Fruit fly (Drosophila melanogaster) whole organism, embryonic: ENCODE measurements around the gene CG7362.

Experiments used
- Atf3 ChIP-seq: fragments of 200-800 bp; sonication (Bioruptor generic); optimal IDR thresholded peaks from 3 replicates; lab custom pipeline; 2016; ENCODE audit warnings: missing biosample characterization, missing genetic modification characterization
- BEAF-32 ChIP-seq: fragments of 200-800 bp; sonication (Bioruptor generic); optimal IDR thresholded peaks from 3 replicates; lab custom pipeline; 2017; ENCODE audit warnings: missing biosample characterization, missing genetic modification characterization, mild to moderate bottlenecking, moderate library complexity, missing genetic modification reagents
- Bgb ChIP-seq: fragments of 200-800 bp; sonication (Bioruptor generic); IDR thresholded peaks from 2 replicates; pipeline ENCODE4 v1.3.6; 2022; ENCODE audit warnings: missing biosample characterization, missing genetic modification characterization; ENCODE audit not compliant: partially characterized antibody
- CG11398 ChIP-seq: fragments of 200-800 bp; sonication (Bioruptor generic); optimal IDR thresholded peaks from 2 replicates; lab custom pipeline; 2016; ENCODE audit warnings: missing biosample characterization, missing genetic modification characterization
- CG11456 ChIP-seq: fragments of 200-800 bp; sonication (Bioruptor generic); IDR thresholded peaks from 3 replicates; pipeline ENCODE4 v1.3.6; 2022; ENCODE audit warnings: missing biosample characterization, missing genetic modification characterization
- CG13424 ChIP-seq: fragments of 200-800 bp; sonication (Bioruptor generic); optimal IDR thresholded peaks from 2 replicates; lab custom pipeline; 2019; ENCODE audit warnings: missing biosample characterization, mild to moderate bottlenecking, missing genetic modification characterization, moderate library complexity
- CG14667 ChIP-seq: fragments of 200-800 bp; sonication (Bioruptor generic); IDR thresholded peaks from 2 replicates; pipeline ENCODE4 v1.3.6; 2022; ENCODE audit warnings: missing biosample characterization, missing genetic modification characterization
- CG16779 ChIP-seq: fragments of 200-800 bp; sonication (Bioruptor generic); IDR thresholded peaks from 2 replicates; pipeline ENCODE4 v1.3.6; 2022; ENCODE audit warnings: missing biosample characterization, missing genetic modification characterization
- CG1832 ChIP-seq: fragments of 200-800 bp; sonication (Bioruptor generic); optimal IDR thresholded peaks from 2 replicates; lab custom pipeline; 2017; ENCODE audit warnings: missing biosample characterization, mild to moderate bottlenecking, missing genetic modification characterization, inconsistent platforms
- CG2199 ChIP-seq: fragments of 200-800 bp; sonication (Bioruptor generic); IDR thresholded peaks from 3 replicates; pipeline ENCODE4 v1.3.6; 2022; ENCODE audit warnings: missing biosample characterization, missing genetic modification characterization
- CG33557 ChIP-seq: fragments of 200-800 bp; sonication (Bioruptor generic); optimal IDR thresholded peaks from 2 replicates; lab custom pipeline; 2019; ENCODE audit warnings: missing biosample characterization, mild to moderate bottlenecking, missing genetic modification characterization, moderate library complexity
- CG43689 ChIP-seq: fragments of 200-800 bp; sonication (Bioruptor generic); IDR thresholded peaks from 2 replicates; pipeline ENCODE4 v1.3.6; 2022; ENCODE audit warnings: missing biosample characterization, missing genetic modification characterization
- CG5180 ChIP-seq: fragments of 200-800 bp; sonication (Bioruptor generic); optimal IDR thresholded peaks from 3 replicates; lab custom pipeline; 2017; ENCODE audit warnings: missing biosample characterization, missing genetic modification characterization, mild to moderate bottlenecking, moderate library complexity, missing genetic modification reagents
- CG6689 ChIP-seq: fragments of 200-800 bp; sonication (Bioruptor generic); IDR thresholded peaks from 2 replicates; pipeline ENCODE4 v1.3.6; 2022; ENCODE audit warnings: missing biosample characterization, missing genetic modification characterization
- CG6765 ChIP-seq: fragments of 200-800 bp; sonication (Bioruptor generic); optimal IDR thresholded peaks from 3 replicates; lab custom pipeline; 2017; ENCODE audit warnings: missing biosample characterization, mild to moderate bottlenecking, missing genetic modification characterization
- CG8089 ChIP-seq: fragments of 200-800 bp; sonication (Bioruptor generic); optimal IDR thresholded peaks from 3 replicates; lab custom pipeline; 2016; ENCODE audit warnings: missing biosample characterization, missing genetic modification characterization
- CG8388 ChIP-seq: fragments of 200-800 bp; sonication (Bioruptor generic); optimal IDR thresholded peaks from 2 replicates; lab custom pipeline; 2019; ENCODE audit warnings: missing biosample characterization, mild to moderate bottlenecking, missing genetic modification characterization, moderate library complexity
- CG8944 ChIP-seq: fragments of 200-800 bp; sonication (Bioruptor generic); optimal IDR thresholded peaks from 3 replicates; lab custom pipeline; 2016; ENCODE audit warnings: missing biosample characterization, missing genetic modification characterization
- CG9797 ChIP-seq: fragments of 200-800 bp; sonication (Bioruptor generic); optimal IDR thresholded peaks from 3 replicates; lab custom pipeline; 2018; ENCODE audit warnings: missing biosample characterization, mild to moderate bottlenecking, missing genetic modification characterization
- CG9817 ChIP-seq: fragments of 200-800 bp; sonication (Bioruptor generic); optimal IDR thresholded peaks from 2 replicates; lab custom pipeline; 2018; ENCODE audit warnings: missing biosample characterization, mild to moderate bottlenecking, missing genetic modification characterization, moderate library complexity
- D ChIP-seq, 2 experiments: fragments of 200-800 bp in 1 of 2; fragments of >200 bp in 1 of 2; sonication (Bioruptor generic) in 1 of 2; optimal IDR thresholded peaks; 2 replicates in 1 of 2; 3 replicates in 1 of 2; lab custom pipeline; 2017; ENCODE audit warnings: mild to moderate bottlenecking in 1 of 2, missing biosample characterization in 1 of 2, missing genetic modification characterization in 1 of 2, missing genetic modification reagents in 1 of 2
- D19B ChIP-seq: fragments of 200-800 bp; sonication (Bioruptor generic); optimal IDR thresholded peaks from 2 replicates; lab custom pipeline; 2017; ENCODE audit warnings: missing biosample characterization, mild to moderate bottlenecking, missing genetic modification characterization
- Dbx ChIP-seq: fragments of 200-800 bp; sonication (Bioruptor generic); IDR thresholded peaks from 3 replicates; pipeline ENCODE4 v1.3.6; 2022; ENCODE audit warnings: missing biosample characterization, missing genetic modification characterization
- Dek ChIP-seq: fragments of 200-800 bp; sonication (Bioruptor generic); optimal IDR thresholded peaks from 3 replicates; lab custom pipeline; 2019; ENCODE audit warnings: missing biosample characterization, mild to moderate bottlenecking, missing genetic modification characterization, moderate library complexity
- Ets97D ChIP-seq: fragments of 200-800 bp; sonication (Bioruptor generic); optimal IDR thresholded peaks from 3 replicates; lab custom pipeline; 2016; ENCODE audit warnings: missing biosample characterization, missing genetic modification characterization
- Hr78 ChIP-seq, 2 experiments: fragments of 200-800 bp in 1 of 2; fragments of >200 bp in 1 of 2; sonication (Bioruptor generic) in 1 of 2; optimal IDR thresholded peaks; 2 replicates each; lab custom pipeline; 2017 to 2019; ENCODE audit warnings: missing biosample characterization in 2 of 2, missing genetic modification characterization in 2 of 2, mild to moderate bottlenecking in 1 of 2, moderate library complexity in 1 of 2
- Lim3 ChIP-seq: fragments of 200-800 bp; sonication (Bioruptor generic); IDR thresholded peaks from 2 replicates; pipeline ENCODE4 v1.3.6; 2022; ENCODE audit warnings: missing biosample characterization, missing genetic modification characterization
- Lpt ChIP-seq: fragments of >200 bp; optimal IDR thresholded peaks from 2 replicates; lab custom pipeline; 2018; ENCODE audit warnings: missing biosample characterization, missing genetic modification characterization
- NK7.1 ChIP-seq: fragments of 200-800 bp; sonication (Bioruptor generic); optimal IDR thresholded peaks from 3 replicates; lab custom pipeline; 2016; ENCODE audit warnings: missing biosample characterization, missing genetic modification characterization
- NfI ChIP-seq: fragments of 200-800 bp; sonication (Bioruptor generic); optimal IDR thresholded peaks from 3 replicates; lab custom pipeline; 2018; ENCODE audit warnings: missing biosample characterization, mild to moderate bottlenecking, missing genetic modification characterization, moderate library complexity
- Side ChIP-seq: fragments of 200-800 bp; sonication (Bioruptor generic); optimal IDR thresholded peaks from 2 replicates; lab custom pipeline; 2016; ENCODE audit warnings: missing biosample characterization, missing genetic modification characterization
- ara ChIP-seq: fragments of 200-800 bp; sonication (Bioruptor generic); IDR thresholded peaks from 2 replicates; pipeline ENCODE4 v1.3.6; 2022; ENCODE audit warnings: missing biosample characterization, missing genetic modification characterization
- cad ChIP-seq: fragments of >200 bp; optimal IDR thresholded peaks from 2 replicates; lab custom pipeline; 2017; ENCODE audit warnings: missing biosample characterization, missing genetic modification characterization
- chinmo ChIP-seq: fragments of 200-800 bp; sonication (Bioruptor generic); IDR thresholded peaks from 4 replicates; pipeline ENCODE4 v1.3.6; 2022; ENCODE audit warnings: missing biosample characterization, missing genetic modification characterization; ENCODE audit not compliant: partially characterized antibody
- crp ChIP-seq, 2 experiments: fragments of 200-800 bp; sonication (Bioruptor generic); optimal IDR thresholded peaks; 2 replicates in 1 of 2; 3 replicates in 1 of 2; lab custom pipeline; 2017; ENCODE audit warnings: missing biosample characterization in 2 of 2, missing genetic modification characterization in 2 of 2, mild to moderate bottlenecking in 1 of 2, moderate library complexity in 1 of 2
- da ChIP-seq: fragments of 200-800 bp; sonication (Bioruptor generic); optimal IDR thresholded peaks from 2 replicates; lab custom pipeline; 2016; ENCODE audit warnings: missing biosample characterization, missing genetic modification characterization
- dpn ChIP-seq, 2 experiments: fragments of 200-800 bp; sonication (Bioruptor generic); optimal IDR thresholded peaks; 3 replicates each; lab custom pipeline; 2016; ENCODE audit warnings: missing biosample characterization in 2 of 2, missing genetic modification characterization in 2 of 2
- eyg ChIP-seq: fragments of 200-800 bp; sonication (Bioruptor generic); optimal IDR thresholded peaks from 3 replicates; lab custom pipeline; 2016; ENCODE audit warnings: missing biosample characterization, missing genetic modification characterization
- gcm2 ChIP-seq: fragments of 200-800 bp; sonication (Bioruptor generic); optimal IDR thresholded peaks from 2 replicates; lab custom pipeline; 2016; ENCODE audit warnings: missing biosample characterization, missing genetic modification characterization
- grn ChIP-seq: fragments of 200-800 bp; sonication (Bioruptor generic); optimal IDR thresholded peaks from 3 replicates; lab custom pipeline; 2017; ENCODE audit warnings: missing biosample characterization, missing genetic modification characterization
- gt ChIP-seq: fragments of 200-800 bp; sonication (Bioruptor generic); IDR thresholded peaks from 2 replicates; pipeline ENCODE4 v1.3.6; 2022; ENCODE audit warnings: missing biosample characterization, missing genetic modification characterization
- jigr1 ChIP-seq: fragments of 200-800 bp; sonication (Bioruptor generic); IDR thresholded peaks from 3 replicates; pipeline ENCODE4 v1.3.6; 2022; ENCODE audit warnings: missing biosample characterization, missing genetic modification characterization
- nerfin-1 ChIP-seq: fragments of 200-800 bp; sonication (Bioruptor generic); optimal IDR thresholded peaks from 3 replicates; lab custom pipeline; 2019; ENCODE audit warnings: missing biosample characterization, mild to moderate bottlenecking, missing genetic modification characterization, moderate library complexity
- nmo ChIP-seq: fragments of 200-800 bp; sonication (Bioruptor generic); optimal IDR thresholded peaks from 2 replicates; lab custom pipeline; 2018; ENCODE audit warnings: missing biosample characterization, mild to moderate bottlenecking, missing genetic modification characterization, moderate library complexity
- ranshi ChIP-seq: fragments of 200-800 bp; sonication (Bioruptor generic); IDR thresholded peaks from 2 replicates; pipeline ENCODE4 v1.3.6; 2022; ENCODE audit warnings: missing biosample characterization, missing genetic modification characterization
- seq ChIP-seq: fragments of 200-800 bp; sonication (Bioruptor generic); IDR thresholded peaks from 2 replicates; pipeline ENCODE4 v1.3.6; 2022; ENCODE audit warnings: missing biosample characterization, missing genetic modification characterization
- sob ChIP-seq: fragments of 200-800 bp; sonication (Bioruptor generic); IDR thresholded peaks from 2 replicates; pipeline ENCODE4 v1.3.6; 2022; ENCODE audit warnings: missing biosample characterization, missing genetic modification characterization
- tup ChIP-seq: fragments of 200-800 bp; sonication (Bioruptor generic); optimal IDR thresholded peaks from 2 replicates; lab custom pipeline; 2016; ENCODE audit warnings: missing biosample characterization, mild to moderate bottlenecking, missing genetic modification characterization, moderate library complexity

CG7362 gene

dm6 chr3R:14749077-14749798, 5.0 kb downstream of the CG7362 start (continued):
- TF ChIP-seq BEAF-32 (GFP tag; lab: Kevin White, UChicago), result no peak
- TF ChIP-seq CG2199, result peak; percentile 99
- no peak for TF ChIP-seq Lpt (GFP tag; lab: Kevin White, UChicago)
- peak; percentile 69; the same call in 1 of the 2 replicates for TF ChIP-seq sob (GFP tag; lab: Robert Waterston, UW)
- TF ChIP-seq NK7.1 (GFP tag; lab: Kevin White, UChicago), result peak; percentile 73
- TF ChIP-seq nerfin-1, result peak; percentile 76
- peak; percentile 9 for TF ChIP-seq CG9797 (GFP tag; lab: Kevin White, UChicago)
- TF ChIP-seq NfI, result peak; percentile 64
- TF ChIP-seq CG43689 (GFP tag; lab: Robert Waterston, UW), result no peak
- peak; percentile 72; the same call in 1 of the 2 replicates for TF ChIP-seq ara
- peak; percentile 74 for TF ChIP-seq da (GFP tag; lab: Kevin White, UChicago)
- no peak for TF ChIP-seq Lim3 (GFP tag; lab: Robert Waterston, UW)
- TF ChIP-seq CG6765, result peak; percentile 85
- TF ChIP-seq jigr1 (GFP tag; lab: Robert Waterston, UW), result no peak
- peak; percentile 71 for TF ChIP-seq CG11398 (GFP tag; lab: Kevin White, UChicago)
- TF ChIP-seq grn (GFP tag; lab: Kevin White, UChicago), result peak; percentile 78
- TF ChIP-seq CG9817 (tag; lab: Kevin White, UChicago), result peak; percentile 43
- peak; percentile 71 for TF ChIP-seq Bgb (GFP tag; lab: Robert Waterston, UW)
- TF ChIP-seq gcm2 (GFP tag; lab: Kevin White, UChicago), result no peak
- no peak for TF ChIP-seq Ets97D
- no peak for TF ChIP-seq gt
- peak; percentile 64; the same call in 1 of the 2 replicates for TF ChIP-seq seq
- no peak for TF ChIP-seq D (optimal IDR thresholded peaks at IDR 0.05; lab: Kevin White, UChicago)
- peak; percentile 72 for TF ChIP-seq D (GFP tag; optimal IDR thresholded peaks at IDR 0.05; lab: Kevin White, UChicago)
- peak in 1 of 2 experiments; percentile 46 for TF ChIP-seq crp (GFP tag; optimal IDR thresholded peaks at IDR 0.05; lab: Kevin White, UChicago)
- no peak for TF ChIP-seq cad (GFP tag; lab: Kevin White, UChicago)
- TF ChIP-seq nmo, result peak; percentile 36
- TF ChIP-seq Dek (tag; lab: Kevin White, UChicago), result peak; percentile 54
- no peak for TF ChIP-seq CG11456 (GFP tag; lab: Robert Waterston, UW)
- no peak for TF ChIP-seq CG14667 (GFP tag; lab: Robert Waterston, UW)
- peak; percentile 89 for TF ChIP-seq CG33557
- TF ChIP-seq dpn (GFP tag; optimal IDR thresholded peaks at IDR 0.05; lab: Kevin White, UChicago), result peak; percentile 33 to 47
- peak; percentile 33; the same call in 1 of the 2 replicates for TF ChIP-seq ranshi (GFP tag; lab: Robert Waterston, UW)
- no peak for TF ChIP-seq CG16779 (GFP tag; lab: Robert Waterston, UW)
- peak; percentile 74 for TF ChIP-seq eyg (GFP tag; lab: Kevin White, UChicago)
- TF ChIP-seq Dbx, result peak; percentile 63; the same call in 1 of the 3 replicates
- peak in 1 of 2 experiments; percentile 16 for TF ChIP-seq Hr78 (GFP tag; optimal IDR thresholded peaks at IDR 0.05; lab: Kevin White, UChicago)
- peak; percentile 31 for TF ChIP-seq CG8944
- no peak for TF ChIP-seq CG6689 (GFP tag; lab: Robert Waterston, UW)
- TF ChIP-seq tup, result peak; percentile 11
- peak; percentile 92; the same call in 3 of the 4 replicates for TF ChIP-seq chinmo (GFP tag; lab: Robert Waterston, UW)
- peak; percentile 62 for TF ChIP-seq Side (GFP tag; lab: Kevin White, UChicago)
- peak; percentile 21 for TF ChIP-seq D19B
- peak; percentile 47 for TF ChIP-seq CG8388 (GFP tag; lab: Kevin White, UChicago)
- peak; percentile 66 for TF ChIP-seq CG8089
- TF ChIP-seq CG5180, result peak; percentile 76
- TF ChIP-seq CG1832, result no peak
- TF ChIP-seq CG13424 (tag; lab: Kevin White, UChicago), result peak; percentile 62
- TF ChIP-seq Atf3, result peak; percentile 1
